Fruit fly (Drosophila melanogaster) whole organism, wandering third instar larva: ENCODE data around the gene dsf.

Source experiments
- CG9705 ChIP-seq: fragments of 200-800 bp; sonication (Bioruptor generic); optimal IDR thresholded peaks from 2 replicates; lab custom pipeline; 2018; ENCODE audit warnings: missing biosample characterization, mild to moderate bottlenecking, missing genetic modification characterization
- Dif ChIP-seq: fragments of 200-275, 200-300 bp; sonication (Bioruptor generic); optimal IDR thresholded peaks from 2 replicates; lab custom pipeline; 2018; ENCODE audit warnings: missing biosample characterization, missing genetic modification characterization; ENCODE audit not compliant: partially characterized antibody
- Hr78 ChIP-seq: fragments of >200 bp; optimal IDR thresholded peaks from 2 replicates; lab custom pipeline; 2017; ENCODE audit warnings: missing biosample characterization, missing genetic modification characterization
- Myc ChIP-seq: fragments of >200 bp; optimal IDR thresholded peaks from 2 replicates; lab custom pipeline; 2017
- fru ChIP-seq: fragments of 200-800 bp; sonication (Bioruptor generic); optimal IDR thresholded peaks from 3 replicates; lab custom pipeline; 2016; ENCODE audit warnings: missing biosample characterization, mild to moderate bottlenecking, missing genetic modification characterization
- h ChIP-seq: fragments of 200-800 bp; sonication (Bioruptor generic); optimal IDR thresholded peaks from 3 replicates; lab custom pipeline; 2016; ENCODE audit warnings: missing biosample characterization, mild to moderate bottlenecking, missing genetic modification characterization
- psq ChIP-seq: fragments of 200-800 bp; sonication (Bioruptor generic); optimal IDR thresholded peaks from 3 replicates; lab custom pipeline; 2017; ENCODE audit warnings: missing biosample characterization, mild to moderate bottlenecking, missing genetic modification characterization, moderate library complexity

- TF ChIP-seq psq (GFP tag; lab: Kevin White, UChicago) (no peak), CG9705 (GFP tag; lab: Kevin White, UChicago) (no peak), Dif (GFP tag; lab: Kevin White, UChicago) (no peak), Hr78 (GFP tag; lab: Kevin White, UChicago) (no peak), Myc (lab: Kevin White, UChicago) (no peak), fru (GFP tag; lab: Kevin White, UChicago) (no peak), h (peak; percentile 39)
These were observed 62.7 kb downstream of the dsf start for dm6 chr2L:5988115-5989092.
